Worm (Caenorhabditis elegans) whole organism, mixed stage, embryonic: ENCODE measurements around the gene F52E4.5.

Source experiments
- M03D4.4 ChIP-seq: sonication (generic microtip); optimal IDR thresholded peaks from 2 replicates; lab custom pipeline; 2017; ENCODE audit warnings: mild to moderate bottlenecking, missing genetic modification characterization, missing compliant biosample characterization
- mab-5 ChIP-seq: fragments of 150-350 bp; optimal IDR thresholded peaks from 2 replicates; lab custom pipeline; 2014; ENCODE audit warnings: missing biosample characterization, missing genetic modification characterization
- nhr-237 ChIP-seq: fragments of 150-350 bp; optimal IDR thresholded peaks from 2 replicates; lab custom pipeline; 2014; ENCODE audit warnings: missing biosample characterization, missing genetic modification characterization
- snpc-4 ChIP-seq: fragments of 150-350 bp; optimal IDR thresholded peaks from 2 replicates; lab custom pipeline; 2014; ENCODE audit warnings: missing biosample characterization, missing genetic modification characterization

DNA sequence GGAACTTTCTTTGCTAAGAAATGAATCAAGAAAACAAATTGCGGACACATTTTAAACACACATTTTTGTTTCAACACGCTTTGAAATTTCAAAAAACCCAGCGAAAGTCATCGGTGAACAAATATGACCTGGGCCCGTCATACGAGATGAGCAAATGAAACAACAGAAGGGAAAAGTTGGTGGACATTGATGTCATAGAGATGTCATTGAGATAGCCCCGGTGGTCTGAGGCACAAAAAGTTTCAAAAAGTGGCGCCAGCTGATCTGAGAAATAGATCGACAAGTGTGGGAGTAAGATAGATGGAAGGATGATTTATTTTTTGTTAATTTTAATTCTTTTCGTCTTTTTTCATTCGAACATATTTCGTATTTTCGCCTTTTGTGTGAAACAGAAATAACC is 38.4 kb downstream of the F52E4.5 start:
- TF ChIP-seq M03D4.4 (tag; lab: Kevin White, UChicago) (no peak), mab-5 (tag; lab: Kevin White, UChicago) (no peak), nhr-237 (tag; lab: Kevin White, UChicago) (no peak), snpc-4 (tag; lab: Kevin White, UChicago) (no peak)
